Worm (Caenorhabditis elegans) whole organism, L2 larva: ENCODE results near the gene C06E1.9.

ENCODE experiments used
- R02D3.7 ChIP-seq: fragments of 150-350 bp; optimal IDR thresholded peaks from 2 replicates; lab custom pipeline; 2014; ENCODE audit warnings: missing biosample characterization, missing genetic modification characterization
- aly-2 ChIP-seq: fragments of 150-350 bp; optimal IDR thresholded peaks from 2 replicates; lab custom pipeline; 2014; ENCODE audit warnings: missing biosample characterization, missing genetic modification characterization
- lin-13 ChIP-seq: fragments of 150-350 bp; optimal IDR thresholded peaks from 2 replicates; lab custom pipeline; 2014; ENCODE audit warnings: missing biosample characterization, missing genetic modification reagents, missing genetic modification characterization
- nhr-10 ChIP-seq: sonication (generic microtip); optimal IDR thresholded peaks from 2 replicates; lab custom pipeline; 2017; ENCODE audit warnings: missing biosample characterization, missing genetic modification characterization
- nhr-11 ChIP-seq: fragments of 150-350 bp; optimal IDR thresholded peaks from 2 replicates; lab custom pipeline; 2014; ENCODE audit warnings: missing biosample characterization, missing genetic modification characterization
- unc-62 ChIP-seq: fragments of 150-350 bp; optimal IDR thresholded peaks from 2 replicates; lab custom pipeline; 2014; ENCODE audit warnings: missing biosample characterization, missing genetic modification reagents, missing genetic modification characterization
- zag-1 ChIP-seq: fragments of 150-350 bp; optimal IDR thresholded peaks from 2 replicates; lab custom pipeline; 2014; ENCODE audit warnings: missing biosample characterization, missing genetic modification characterization

- TF ChIP-seq aly-2 (no peak), lin-13 (no peak), unc-62 (GFP tag; lab: Kevin White, UChicago) (no peak), nhr-10 (tag; lab: Kevin White, UChicago) (no peak), nhr-11 (no peak), zag-1 (tag; lab: Kevin White, UChicago) (no peak), R02D3.7 (no peak)
Observed at ce11 chrIII:8653457-8653856, 43.9 kb upstream of the C06E1.9 start.
